Comparison of ENCODE assay signal across 2 fruit fly cellular contexts in the genomic region with DNA sequence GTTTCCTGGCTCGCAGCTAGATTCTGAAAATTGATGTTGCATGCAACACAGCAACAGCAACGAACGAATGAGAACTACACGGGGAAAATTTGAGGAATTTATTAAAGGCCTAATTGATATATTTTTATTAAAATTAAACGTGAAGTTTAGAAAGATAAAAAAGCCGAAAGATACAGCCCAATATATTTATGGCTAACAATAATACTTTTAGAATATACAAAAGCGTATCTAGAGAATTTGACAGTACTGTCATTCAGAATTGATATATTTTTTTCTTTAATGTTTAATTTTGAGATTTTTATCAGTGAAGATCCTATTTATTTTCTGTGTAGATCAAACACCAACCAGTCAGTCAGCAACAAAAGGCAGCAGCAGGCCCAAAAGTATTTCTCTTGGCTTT.
A peak's percentile ranks its signal among the peaks of the same experiment; 100 is the strongest.
TF ChIP-seq lines count a peak whose summit lies in the region.

No protein-coding gene starts in this region.

TF ChIP-seq in whole organism, embryonic, 481 proteins besides CTCF, POLR2A, EP300 and RAD21 (continued from another document):
- TF ChIP-seq jigr1 (GFP tag; IDR thresholded peaks at IDR 0.05; lab: Robert Waterston, UW) (no peak), prd (optimal IDR thresholded peaks at IDR 0.05; lab: Kevin White, UChicago) (no peak), prd (GFP tag; IDR thresholded peaks at IDR 0.05; lab: Robert Waterston, UW) (peak; percentile 37; the same call in 1 of the 3 replicates), Drgx (GFP tag; IDR thresholded peaks at IDR 0.05; lab: Robert Waterston, UW) (0 out of 2 replicates have a peak, but pooled peaks have one; percentile 35), Sox102F (GFP tag; optimal IDR thresholded peaks at IDR 0.05; lab: Kevin White, UChicago) (peak; percentile 0), bsh (GFP tag; optimal IDR thresholded peaks at IDR 0.05; lab: Kevin White, UChicago) (peak; percentile 9 to 38), zf30C (GFP tag; optimal IDR thresholded peaks at IDR 0.05; lab: Kevin White, UChicago) (peak; percentile 58), cad (GFP tag; optimal IDR thresholded peaks at IDR 0.05; lab: Kevin White, UChicago) (no peak), ro (GFP tag; IDR thresholded peaks at IDR 0.05; lab: Robert Waterston, UW) (no peak), CG2712 (tag; optimal IDR thresholded peaks at IDR 0.05; lab: Kevin White, UChicago) (peak; percentile 69), CG10979 (tag; optimal IDR thresholded peaks at IDR 0.05; lab: Kevin White, UChicago) (peak; percentile 23), usp (GFP tag; optimal IDR thresholded peaks at IDR 0.05; lab: Kevin White, UChicago) (no peak), CG17359 (tag; optimal IDR thresholded peaks at IDR 0.05; lab: Kevin White, UChicago) (no peak), MESR4 (GFP tag; optimal IDR thresholded peaks at IDR 0.05; lab: Kevin White, UChicago) (no peak)

TF ChIP-seq in whole organism, prepupa, 60 proteins besides CTCF, POLR2A, EP300 and RAD21 (continued from another document):
- TF ChIP-seq CG1621 (tag; optimal IDR thresholded peaks at IDR 0.05; lab: Kevin White, UChicago) (no peak), OdsH (GFP tag; optimal IDR thresholded peaks at IDR 0.05; lab: Kevin White, UChicago) (peak; percentile 61), svp (GFP tag; lab: Kevin White, UChicago) (peak; percentile 36), Smox (GFP tag; optimal IDR thresholded peaks at IDR 0.05; lab: Kevin White, UChicago) (no peak), Eip75B (GFP tag; optimal IDR thresholded peaks at IDR 0.05; lab: Kevin White, UChicago) (peak; percentile 53), pdm3 (GFP tag; optimal IDR thresholded peaks at IDR 0.05; lab: Kevin White, UChicago) (peak; percentile 53), vri (GFP tag; optimal IDR thresholded peaks at IDR 0.05; lab: Kevin White, UChicago) (no peak), salr (GFP tag; optimal IDR thresholded peaks at IDR 0.05; lab: Kevin White, UChicago) (peak in 1 of 2 experiments; percentile 84), CG4318 (GFP tag; optimal IDR thresholded peaks at IDR 0.05; lab: Kevin White, UChicago) (peak; percentile 56), Ets96B (tag; optimal IDR thresholded peaks at IDR 0.05; lab: Kevin White, UChicago) (peak; percentile 69), CG32006 (GFP tag; optimal IDR thresholded peaks at IDR 0.05; lab: Kevin White, UChicago) (peak; percentile 82), CG31627 (GFP tag; optimal IDR thresholded peaks at IDR 0.05; lab: Kevin White, UChicago) (no peak), CG6854 (GFP tag; optimal IDR thresholded peaks at IDR 0.05; lab: Kevin White, UChicago) (no peak), CG6808 (GFP tag; optimal IDR thresholded peaks at IDR 0.05; lab: Kevin White, UChicago) (peak; percentile 72), Met (GFP tag; optimal IDR thresholded peaks at IDR 0.05; lab: Kevin White, UChicago) (no peak), CG34406 (GFP tag; optimal IDR thresholded peaks at IDR 0.05; lab: Kevin White, UChicago) (peak; percentile 6), CG10669 (GFP tag; optimal IDR thresholded peaks at IDR 0.05; lab: Kevin White, UChicago) (peak; percentile 52), CG7368 (GFP tag; optimal IDR thresholded peaks at IDR 0.05; lab: Kevin White, UChicago) (peak; percentile 14), Hr39 (GFP tag; optimal IDR thresholded peaks at IDR 0.05; lab: Kevin White, UChicago) (no peak), CG6163 (GFP tag; IDR thresholded peaks at IDR 0.05; lab: Robert Waterston, UW) (peak; percentile 60; the same call in 2 of the 3 replicates), fd59A (GFP tag; optimal IDR thresholded peaks at IDR 0.05; lab: Kevin White, UChicago) (peak; percentile 38), Lpt (GFP tag; optimal IDR thresholded peaks at IDR 0.05; lab: Kevin White, UChicago) (peak; percentile 70), spab (GFP tag; optimal IDR thresholded peaks at IDR 0.05; lab: Kevin White, UChicago) (peak; percentile 31), CG6276 (GFP tag; optimal IDR thresholded peaks at IDR 0.05; lab: Kevin White, UChicago) (peak; percentile 32), Blimp-1 (GFP tag; optimal IDR thresholded peaks at IDR 0.05; lab: Kevin White, UChicago) (no peak), Hr4 (GFP tag; optimal IDR thresholded peaks at IDR 0.05; lab: Kevin White, UChicago) (peak; percentile 56), esn (GFP tag; optimal IDR thresholded peaks at IDR 0.05; lab: Kevin White, UChicago) (peak; percentile 12), Hr38 (GFP tag; optimal IDR thresholded peaks at IDR 0.05; lab: Kevin White, UChicago) (no peak), ss (GFP tag; optimal IDR thresholded peaks at IDR 0.05; lab: Kevin White, UChicago) (peak; percentile 47 to 71), Eip78C (GFP tag; lab: Kevin White, UChicago) (peak; percentile 91)
